Fruit fly (Drosophila melanogaster) whole organism, adult: ENCODE data around the gene Calx.
A peak's percentile ranks its signal among the peaks of the same experiment; 100 is the strongest.

Experiments used
- CG11617 ChIP-seq: fragments of 200-800 bp; sonication (Bioruptor generic); optimal IDR thresholded peaks from 2 replicates; lab custom pipeline; 2017; ENCODE audit warnings: mild to moderate bottlenecking, missing biosample characterization, missing genetic modification reagents, missing genetic modification characterization
- CG14711 ChIP-seq: fragments of 200-800 bp; sonication (Bioruptor generic); optimal IDR thresholded peaks from 2 replicates; lab custom pipeline; 2018; ENCODE audit warnings: missing biosample characterization, mild to moderate bottlenecking, missing genetic modification characterization, moderate library complexity
- CG33017 ChIP-seq: fragments of 200-800 bp; sonication (Bioruptor generic); optimal IDR thresholded peaks from 2 replicates; lab custom pipeline; 2018; ENCODE audit warnings: missing biosample characterization, mild to moderate bottlenecking, missing genetic modification characterization, moderate library complexity
- CG7045 ChIP-seq: fragments of 200-800 bp; sonication (Bioruptor generic); optimal IDR thresholded peaks from 2 replicates; lab custom pipeline; 2017; ENCODE audit warnings: missing biosample characterization, mild to moderate bottlenecking, missing genetic modification characterization
- CG7101 ChIP-seq: fragments of 200-800 bp; sonication (Bioruptor generic); optimal IDR thresholded peaks from 2 replicates; lab custom pipeline; 2018; ENCODE audit warnings: missing biosample characterization, mild to moderate bottlenecking, missing genetic modification characterization, moderate library complexity
- Clk ChIP-seq: fragments of 200-800 bp; sonication (Bioruptor generic); optimal IDR thresholded peaks from 2 replicates; lab custom pipeline; 2017; ENCODE audit warnings: missing biosample characterization, missing genetic modification characterization
- Crg-1 ChIP-seq: fragments of 200-800 bp; sonication (Bioruptor generic); optimal IDR thresholded peaks from 2 replicates; lab custom pipeline; 2016; ENCODE audit warnings: missing biosample characterization, missing genetic modification characterization
- Hr96 ChIP-seq: fragments of 200-800 bp; sonication (Bioruptor generic); optimal IDR thresholded peaks from 2 replicates; lab custom pipeline; 2016; ENCODE audit warnings: missing biosample characterization, missing genetic modification characterization
- Mnt ChIP-seq: fragments of 200-800 bp; sonication (Bioruptor generic); optimal IDR thresholded peaks from 2 replicates; lab custom pipeline; 2016; ENCODE audit warnings: missing biosample characterization, mild to moderate bottlenecking, missing genetic modification characterization
- bab1 ChIP-seq: fragments of 200-800 bp; sonication (Bioruptor generic); optimal IDR thresholded peaks from 3 replicates; lab custom pipeline; 2019; ENCODE audit warnings: missing biosample characterization, mild to moderate bottlenecking, missing genetic modification characterization, moderate library complexity
- cnc ChIP-seq, 2 experiments: fragments of >200 bp; optimal IDR thresholded peaks; 2 replicates each; lab custom pipeline; 2017
- kay ChIP-seq: fragments of 200-800 bp; sonication (Bioruptor generic); peaks from one replicate; lab custom pipeline; 2016; ENCODE audit warnings: missing biosample characterization, missing genetic modification characterization, borderline replicate concordance
- toe ChIP-seq: fragments of 200-800 bp; sonication (Bioruptor generic); optimal IDR thresholded peaks from 2 replicates; lab custom pipeline; 2016; ENCODE audit warnings: missing biosample characterization, missing genetic modification characterization

- TF ChIP-seq CG14711 (tag; lab: Kevin White, UChicago) (no peak), Hr96 (peak; percentile 0), CG11617 (no peak), bab1 (no peak), Mnt (GFP tag; lab: Kevin White, UChicago) (no peak), CG33017 (tag; lab: Kevin White, UChicago) (peak; percentile 24), kay (GFP tag; lab: Kevin White, UChicago) (no peak), toe (GFP tag; lab: Kevin White, UChicago) (no peak), Crg-1 (GFP tag; lab: Kevin White, UChicago) (no peak), CG7101 (tag; lab: Kevin White, UChicago) (no peak), Clk (no peak), cnc (optimal IDR thresholded peaks at IDR 0.05; lab: Kevin White, UChicago) (no peak), CG7045 (no peak)
These were observed 46.0 kb downstream of the Calx start, which contains the start of gene peg for dm6 chr3R:21023902-21024541.
